Fruit fly (Drosophila melanogaster) whole organism, embryonic: ENCODE results near the gene Cyp4ac3.

Experiments
- CG10209 ChIP-seq: fragments of 200-800 bp; sonication (Bioruptor generic); optimal IDR thresholded peaks from 3 replicates; lab custom pipeline; 2017; ENCODE audit warnings: missing biosample characterization, mild to moderate bottlenecking, missing genetic modification characterization, missing genetic modification reagents
- CG11247 ChIP-seq: fragments of 200-800 bp; sonication (Bioruptor generic); IDR thresholded peaks from 2 replicates; pipeline ENCODE4 v1.3.6; 2022; ENCODE audit warnings: missing biosample characterization, missing genetic modification characterization
- CG11398 ChIP-seq: fragments of 200-800 bp; sonication (Bioruptor generic); optimal IDR thresholded peaks from 2 replicates; lab custom pipeline; 2016; ENCODE audit warnings: missing biosample characterization, missing genetic modification characterization
- CG1233 ChIP-seq: fragments of 200-800 bp; sonication (Bioruptor generic); optimal IDR thresholded peaks from 4 replicates; lab custom pipeline; 2018; ENCODE audit warnings: missing biosample characterization, mild to moderate bottlenecking, missing genetic modification characterization
- CG12942 ChIP-seq: fragments of 200-800 bp; sonication (Bioruptor generic); optimal IDR thresholded peaks from 3 replicates; lab custom pipeline; 2016; ENCODE audit warnings: missing biosample characterization, missing genetic modification characterization
- CG13894 ChIP-seq: fragments of 200-800 bp; sonication (Bioruptor generic); optimal IDR thresholded peaks from 3 replicates; lab custom pipeline; 2018; ENCODE audit warnings: missing biosample characterization, mild to moderate bottlenecking, missing genetic modification characterization, moderate library complexity
- CG14050 ChIP-seq: fragments of 200-800 bp; sonication (Bioruptor generic); IDR thresholded peaks from 3 replicates; pipeline ENCODE4 v1.3.6; 2022; ENCODE audit warnings: missing biosample characterization, missing genetic modification characterization
- CG18262 ChIP-seq: fragments of 200-800 bp; optimal IDR thresholded peaks from 3 replicates; lab custom pipeline; 2019; ENCODE audit warnings: missing biosample characterization, mild to moderate bottlenecking, missing genetic modification characterization, moderate library complexity
- CG1832 ChIP-seq: fragments of 200-800 bp; sonication (Bioruptor generic); optimal IDR thresholded peaks from 2 replicates; lab custom pipeline; 2017; ENCODE audit warnings: missing biosample characterization, mild to moderate bottlenecking, missing genetic modification characterization, inconsistent platforms
- CG2678 ChIP-seq: fragments of 200-800 bp; sonication (Bioruptor generic); optimal IDR thresholded peaks from 3 replicates; lab custom pipeline; 2019; ENCODE audit warnings: missing biosample characterization, mild to moderate bottlenecking, missing genetic modification characterization, moderate library complexity
- CG32772 ChIP-seq: fragments of 200-800 bp; sonication (Bioruptor generic); IDR thresholded peaks from 2 replicates; pipeline ENCODE4 v1.3.6; 2022; ENCODE audit warnings: missing biosample characterization, missing genetic modification characterization
- CG3407 ChIP-seq: fragments of 200-800 bp; sonication (Bioruptor generic); optimal IDR thresholded peaks from 2 replicates; lab custom pipeline; 2018; ENCODE audit warnings: missing biosample characterization, mild to moderate bottlenecking, missing genetic modification characterization
- CG43689 ChIP-seq: fragments of 200-800 bp; sonication (Bioruptor generic); IDR thresholded peaks from 2 replicates; pipeline ENCODE4 v1.3.6; 2022; ENCODE audit warnings: missing biosample characterization, missing genetic modification characterization
- CG4424 ChIP-seq: fragments of 200-800 bp; sonication (Bioruptor generic); optimal IDR thresholded peaks from 3 replicates; lab custom pipeline; 2016; ENCODE audit warnings: missing biosample characterization, missing genetic modification characterization
- CG4707 ChIP-seq: fragments of 200-800 bp; sonication (Bioruptor generic); optimal IDR thresholded peaks from 2 replicates; lab custom pipeline; 2018; ENCODE audit warnings: missing biosample characterization, mild to moderate bottlenecking, missing genetic modification characterization, moderate library complexity
- CG5180 ChIP-seq: fragments of 200-800 bp; sonication (Bioruptor generic); optimal IDR thresholded peaks from 3 replicates; lab custom pipeline; 2017; ENCODE audit warnings: missing biosample characterization, missing genetic modification characterization, mild to moderate bottlenecking, moderate library complexity, missing genetic modification reagents
- CG6689 ChIP-seq: fragments of 200-800 bp; sonication (Bioruptor generic); IDR thresholded peaks from 2 replicates; pipeline ENCODE4 v1.3.6; 2022; ENCODE audit warnings: missing biosample characterization, missing genetic modification characterization
- CG6854 ChIP-seq: fragments of 200-800 bp; sonication (Bioruptor generic); optimal IDR thresholded peaks from 3 replicates; lab custom pipeline; 2017; ENCODE audit warnings: missing biosample characterization, mild to moderate bottlenecking, missing genetic modification characterization
- CG7271 ChIP-seq: fragments of 200-800 bp; sonication (Bioruptor generic); optimal IDR thresholded peaks from 2 replicates; lab custom pipeline; 2018; ENCODE audit warnings: missing biosample characterization, mild to moderate bottlenecking, missing genetic modification characterization, moderate library complexity
- CG8089 ChIP-seq: fragments of 200-800 bp; sonication (Bioruptor generic); optimal IDR thresholded peaks from 3 replicates; lab custom pipeline; 2016; ENCODE audit warnings: missing biosample characterization, missing genetic modification characterization
- CG8478 ChIP-seq: fragments of >200 bp; optimal IDR thresholded peaks from 2 replicates; lab custom pipeline; 2018
- Chrac-16 ChIP-seq: fragments of 200-800 bp; sonication (Bioruptor generic); optimal IDR thresholded peaks from 3 replicates; lab custom pipeline; 2016; ENCODE audit warnings: missing biosample characterization, missing genetic modification characterization
- CrebB ChIP-seq: fragments of 200-800 bp; sonication (Bioruptor generic); optimal IDR thresholded peaks from 3 replicates; lab custom pipeline; 2018; ENCODE audit warnings: missing biosample characterization, mild to moderate bottlenecking, missing genetic modification characterization
- Dad ChIP-seq: fragments of 200-800 bp; sonication (Bioruptor generic); optimal IDR thresholded peaks from 3 replicates; lab custom pipeline; 2016; ENCODE audit warnings: missing biosample characterization, missing genetic modification characterization
- E2f2 ChIP-seq: fragments of 200-800 bp; sonication (Bioruptor generic); IDR thresholded peaks from 2 replicates; pipeline ENCODE4 v1.3.6; 2022; ENCODE audit warnings: missing biosample characterization, missing genetic modification characterization
- ERR ChIP-seq: fragments of 200-800 bp; sonication (Bioruptor generic); optimal IDR thresholded peaks from 2 replicates; lab custom pipeline; 2016; ENCODE audit warnings: missing biosample characterization, missing genetic modification characterization
- GATAe ChIP-seq: fragments of 200-800 bp; sonication (Bioruptor generic); conservative IDR thresholded peaks from 2 replicates; pipeline ENCODE4 v1.3.6; 2022; ENCODE audit warnings: missing biosample characterization, missing genetic modification characterization
- HLHmδ ChIP-seq: fragments of 200-800 bp; sonication (Bioruptor generic); optimal IDR thresholded peaks from 2 replicates; lab custom pipeline; 2018; ENCODE audit warnings: missing biosample characterization, mild to moderate bottlenecking, missing genetic modification characterization, moderate library complexity
- Hmx ChIP-seq: fragments of 200-800 bp; sonication (Bioruptor generic); optimal IDR thresholded peaks from 2 replicates; lab custom pipeline; 2016; ENCODE audit warnings: missing biosample characterization, missing genetic modification characterization
- Hr78 ChIP-seq, 2 experiments: fragments of 200-800 bp in 1 of 2; fragments of >200 bp in 1 of 2; sonication (Bioruptor generic) in 1 of 2; optimal IDR thresholded peaks; 2 replicates each; lab custom pipeline; 2017 to 2019; ENCODE audit warnings: missing biosample characterization in 2 of 2, missing genetic modification characterization in 2 of 2, mild to moderate bottlenecking in 1 of 2, moderate library complexity in 1 of 2
- Mes4 ChIP-seq: fragments of 200-800 bp; sonication (Bioruptor generic); optimal IDR thresholded peaks from 2 replicates; lab custom pipeline; 2016; ENCODE audit warnings: missing biosample characterization, missing genetic modification characterization
- Spps ChIP-seq: fragments of 200-800 bp; sonication (Bioruptor generic); optimal IDR thresholded peaks from 2 replicates; lab custom pipeline; 2018; ENCODE audit warnings: missing biosample characterization, mild to moderate bottlenecking, missing genetic modification characterization
- Stat92E ChIP-seq, 3 experiments: fragments of >200 bp in 2 of 3; fragments of 200-800 bp in 1 of 3; sonication (Bioruptor generic) in 1 of 3; optimal IDR thresholded peaks; 2 replicates each; lab custom pipeline; 2017 to 2019; ENCODE audit warnings: missing biosample characterization in 3 of 3, missing genetic modification characterization in 3 of 3, mild to moderate bottlenecking in 1 of 3, moderate library complexity in 1 of 3
- Xbp1 ChIP-seq: fragments of 200-800 bp; sonication (Bioruptor generic); optimal IDR thresholded peaks from 3 replicates; lab custom pipeline; 2016; ENCODE audit warnings: missing biosample characterization, mild to moderate bottlenecking, missing genetic modification characterization
- chn ChIP-seq: fragments of 200-800 bp; sonication (Bioruptor generic); optimal IDR thresholded peaks from 2 replicates; lab custom pipeline; 2016; ENCODE audit warnings: missing biosample characterization, missing genetic modification characterization
- danr ChIP-seq: fragments of 200-800 bp; sonication (Bioruptor generic); IDR thresholded peaks from 2 replicates; pipeline ENCODE4 v1.3.6; 2022; ENCODE audit warnings: missing biosample characterization, missing genetic modification characterization
- exex ChIP-seq: fragments of 200-800 bp; sonication (Bioruptor generic); optimal IDR thresholded peaks from 4 replicates; lab custom pipeline; 2018; ENCODE audit warnings: missing biosample characterization, mild to moderate bottlenecking, missing genetic modification characterization, moderate library complexity
- grn ChIP-seq: fragments of 200-800 bp; sonication (Bioruptor generic); optimal IDR thresholded peaks from 3 replicates; lab custom pipeline; 2017; ENCODE audit warnings: missing biosample characterization, missing genetic modification characterization
- h ChIP-seq: fragments of >200 bp; optimal IDR thresholded peaks from 2 replicates; lab custom pipeline; 2017
- mld ChIP-seq: fragments of 200-800 bp; sonication (Bioruptor generic); IDR thresholded peaks from 3 replicates; pipeline ENCODE4 v1.3.6; 2022; ENCODE audit warnings: missing biosample characterization, missing genetic modification characterization; ENCODE audit not compliant: partially characterized antibody
- oc ChIP-seq: fragments of 200-800 bp; sonication (Bioruptor generic); optimal IDR thresholded peaks from 2 replicates; lab custom pipeline; 2018; ENCODE audit warnings: missing biosample characterization, mild to moderate bottlenecking, missing genetic modification characterization, moderate library complexity
- ranshi ChIP-seq: fragments of 200-800 bp; sonication (Bioruptor generic); IDR thresholded peaks from 2 replicates; pipeline ENCODE4 v1.3.6; 2022; ENCODE audit warnings: missing biosample characterization, missing genetic modification characterization
- rib ChIP-seq: fragments of 200-800 bp; sonication (Bioruptor generic); IDR thresholded peaks from 2 replicates; pipeline ENCODE4 v1.3.6; 2022; ENCODE audit warnings: missing biosample characterization, missing genetic modification characterization
- salm ChIP-seq: fragments of 200-800 bp; sonication (Bioruptor generic); optimal IDR thresholded peaks from 2 replicates; lab custom pipeline; 2018; ENCODE audit warnings: missing biosample characterization, mild to moderate bottlenecking, missing genetic modification characterization
- sens-2 ChIP-seq: fragments of 200-800 bp; sonication (Bioruptor generic); IDR thresholded peaks from 2 replicates; pipeline ENCODE4 v1.3.6; 2022; ENCODE audit warnings: missing biosample characterization, missing genetic modification characterization
- sug ChIP-seq: fragments of 200-800 bp; optimal IDR thresholded peaks from 2 replicates; lab custom pipeline; 2019; ENCODE audit warnings: missing biosample characterization, mild to moderate bottlenecking, missing genetic modification characterization, moderate library complexity
- tin ChIP-seq: fragments of 200-800 bp; sonication (Bioruptor generic); optimal IDR thresholded peaks from 3 replicates; lab custom pipeline; 2016; ENCODE audit warnings: missing biosample characterization, missing genetic modification characterization
- tio ChIP-seq: fragments of 200-800 bp; sonication (Bioruptor generic); optimal IDR thresholded peaks from 2 replicates; lab custom pipeline; 2017; ENCODE audit warnings: missing biosample characterization, missing genetic modification characterization, inconsistent platforms
- tll ChIP-seq, 2 experiments: fragments of 200-800 bp in 1 of 2; fragments of >200 bp in 1 of 2; sonication (Bioruptor generic) in 1 of 2; optimal IDR thresholded peaks; 2 replicates each; lab custom pipeline; 2017 to 2019; ENCODE audit warnings: missing biosample characterization in 2 of 2, missing genetic modification characterization in 2 of 2, mild to moderate bottlenecking in 1 of 2, moderate library complexity in 1 of 2
- vnd ChIP-seq: fragments of 200-800 bp; sonication (Bioruptor generic); IDR thresholded peaks from 3 replicates; pipeline ENCODE4 v1.3.6; 2022; ENCODE audit warnings: missing biosample characterization, missing genetic modification characterization; ENCODE audit not compliant: partially characterized antibody
- vvl ChIP-seq: fragments of 200-800 bp; sonication (Bioruptor generic); IDR thresholded peaks from 2 replicates; pipeline ENCODE4 v1.3.6; 2022; ENCODE audit warnings: missing biosample characterization, missing genetic modification characterization

Gene Cyp4ac3

dm6 chr2L:5245363-5245892, 22.9 kb upstream of the Cyp4ac3 start (continued):
- TF ChIP-seq vvl (GFP tag; lab: Robert Waterston, UW) (peak; percentile 79; the same call in 1 of the 2 replicates), ranshi (GFP tag; lab: Robert Waterston, UW) (0 out of 2 replicates have a peak, but pooled peaks have one; percentile 34), sens-2 (GFP tag; lab: Robert Waterston, UW) (peak; percentile 38; the same call in 1 of the 2 replicates), tll (GFP tag; optimal IDR thresholded peaks at IDR 0.05; lab: Kevin White, UChicago) (no peak), CG11398 (no peak), Chrac-16 (GFP tag; lab: Kevin White, UChicago) (peak; percentile 4), CG11247 (GFP tag; lab: Robert Waterston, UW) (no peak), CG14050 (GFP tag; lab: Robert Waterston, UW) (no peak), Hmx (GFP tag; lab: Kevin White, UChicago) (no peak), Xbp1 (GFP tag; lab: Kevin White, UChicago) (peak; percentile 32), danr (GFP tag; lab: Robert Waterston, UW) (no peak), chn (no peak), sug (tag; lab: Kevin White, UChicago) (no peak), CG3407 (peak; percentile 9), Stat92E (GFP tag; optimal IDR thresholded peaks at IDR 0.05; lab: Kevin White, UChicago) (peak in 1 of 3 experiments; percentile 25), grn (GFP tag; lab: Kevin White, UChicago) (no peak), vnd (GFP tag; lab: Robert Waterston, UW) (no peak), tio (GFP tag; lab: Kevin White, UChicago) (no peak), CG12942 (no peak), CG18262 (tag; lab: Kevin White, UChicago) (peak; percentile 64), CG4424 (GFP tag; lab: Kevin White, UChicago) (peak; percentile 55), GATAe (GFP tag; lab: Robert Waterston, UW) (no peak), exex (tag; lab: Kevin White, UChicago) (no peak), E2f2 (GFP tag; lab: Robert Waterston, UW) (no peak), HLHmδ (GFP tag; lab: Kevin White, UChicago) (no peak), Spps (no peak), CG43689 (no peak), Dad (no peak), CrebB (no peak), CG6689 (GFP tag; lab: Robert Waterston, UW) (no peak), CG7271 (tag; lab: Kevin White, UChicago) (no peak), CG13894 (tag; lab: Kevin White, UChicago) (no peak), Hr78 (GFP tag; optimal IDR thresholded peaks at IDR 0.05; lab: Kevin White, UChicago) (peak in 1 of 2 experiments; percentile 17), CG5180 (GFP tag; lab: Kevin White, UChicago) (peak; percentile 37), CG8089 (peak; percentile 49), CG2678 (peak; percentile 40), CG32772 (GFP tag; lab: Robert Waterston, UW) (peak; percentile 38; the same call in 1 of the 2 replicates), CG8478 (lab: Kevin White, UChicago) (no peak), tin (peak; percentile 46), mld (GFP tag; lab: Robert Waterston, UW) (no peak), h (lab: Kevin White, UChicago) (no peak), salm (tag; lab: Kevin White, UChicago) (peak; percentile 18), CG1233 (GFP tag; lab: Kevin White, UChicago) (peak; percentile 42), CG1832 (GFP tag; lab: Kevin White, UChicago) (no peak), CG6854 (GFP tag; lab: Kevin White, UChicago) (no peak), oc (tag; lab: Kevin White, UChicago) (peak; percentile 69), ERR (GFP tag; lab: Kevin White, UChicago) (no peak), rib (GFP tag; lab: Robert Waterston, UW) (no peak), CG10209 (GFP tag; lab: Kevin White, UChicago) (peak; percentile 22), Mes4 (no peak), CG4707 (peak; percentile 21)
